Worm (Caenorhabditis elegans): Measurements from ENCODE around the gene K06H7.8.
A peak's percentile ranks its signal among the peaks of the same experiment; 100 is the strongest.

Gene K06H7.8

ce11 chrIII:8130177-8130902 is 32.3 kb upstream of the K06H7.8 start, which contains the start of the genes rpl-21 and C14B9.10 (continued):
- TF ChIP-seq ceh-82 (tag; optimal IDR thresholded peaks at IDR 0.05) (peak; percentile 73 to 88 (median 77)), mab-9 (GFP tag; IDR thresholded peaks at IDR 0.05) (no peak), elt-2 (tag; optimal IDR thresholded peaks at IDR 0.05) (peak; percentile 5), nhr-11 (tag; optimal IDR thresholded peaks at IDR 0.05) (peak; percentile 75), lin-14 (GFP tag; optimal IDR thresholded peaks at IDR 0.05) (peak; percentile 77), aha-1 (tag; optimal IDR thresholded peaks at IDR 0.05) (no peak), efl-1 (optimal IDR thresholded peaks at IDR 0.05) (peak; percentile 87 to 91), efl-1 (GFP tag; optimal IDR thresholded peaks at IDR 0.05 in 1 of 2) (peak; percentile 77 to 97), hlh-4 (tag; optimal IDR thresholded peaks at IDR 0.05) (no peak), nhr-19 (GFP tag; conservative IDR thresholded peaks at IDR 0.05) (peak; percentile 85), unc-98 (GFP tag; IDR thresholded peaks at IDR 0.05) (no peak), lsy-2 (tag; optimal IDR thresholded peaks at IDR 0.05) (peak; percentile 99), ztf-4 (tag; optimal IDR thresholded peaks at IDR 0.05) (peak; percentile 68), xbp-1 (tag; optimal IDR thresholded peaks at IDR 0.05) (peak; percentile 81), ceh-63 (GFP tag; optimal IDR thresholded peaks at IDR 0.05) (no peak), sptf-1 (tag; optimal IDR thresholded peaks at IDR 0.05) (no peak), pqm-1 (tag; optimal IDR thresholded peaks at IDR 0.05) (no peak), unc-30 (tag; optimal IDR thresholded peaks at IDR 0.05) (no peak), ceh-88 (GFP tag; IDR thresholded peaks at IDR 0.05) (peak; percentile 47; the same call in 1 of the 2 replicates), vab-15 (tag; optimal IDR thresholded peaks at IDR 0.05) (no peak), nhr-237 (tag; optimal IDR thresholded peaks at IDR 0.05) (peak; percentile 57), nhr-28 (tag; optimal IDR thresholded peaks at IDR 0.05) (no peak), mdl-1 (tag; optimal IDR thresholded peaks at IDR 0.05) (peak in 1 of 2 experiments; percentile 77), C34B4.2 (tag; optimal IDR thresholded peaks at IDR 0.05) (no peak), nhr-90 (tag; optimal IDR thresholded peaks at IDR 0.05; ENCODE audit: poor library complexity) (peak; percentile 82), F16B12.6 (tag; optimal IDR thresholded peaks at IDR 0.05) (peak; percentile 53), pag-3 (tag; optimal IDR thresholded peaks at IDR 0.05; ENCODE audit: borderline replicate concordance, insufficient read depth) (no peak), lin-13 (GFP tag; optimal IDR thresholded peaks at IDR 0.05) (peak; percentile 73), nhr-71 (tag; optimal IDR thresholded peaks at IDR 0.05) (peak; percentile 92), ama-1 (optimal IDR thresholded peaks at IDR 0.05) (no peak), hpl-2 (GFP tag; optimal IDR thresholded peaks at IDR 0.05) (peak; percentile 9), mef-2 (tag; optimal IDR thresholded peaks at IDR 0.05) (no peak), sox-4 (tag; optimal IDR thresholded peaks at IDR 0.05) (peak; percentile 33), lir-3 (tag; optimal IDR thresholded peaks at IDR 0.05; ENCODE audit: poor library complexity) (peak; percentile 48), lin-39 (tag; optimal IDR thresholded peaks at IDR 0.05) (peak; percentile 69), C16A3.4 (tag; optimal IDR thresholded peaks at IDR 0.05) (peak; percentile 90), nhr-20 (tag; optimal IDR thresholded peaks at IDR 0.05) (peak; percentile 85), lin-35 (GFP tag; optimal IDR thresholded peaks at IDR 0.05) (peak; percentile 84 to 89), dsc-1 (tag; optimal IDR thresholded peaks at IDR 0.05) (peak; percentile 73), skn-1 (tag; optimal IDR thresholded peaks at IDR 0.05) (peak; percentile 85), egl-27 (tag; optimal IDR thresholded peaks at IDR 0.05) (no peak), rnt-1 (tag; optimal IDR thresholded peaks at IDR 0.05) (peak; percentile 86), snu-23 (GFP tag; optimal IDR thresholded peaks at IDR 0.05) (peak; percentile 93), sup-37 (GFP tag; optimal IDR thresholded peaks at IDR 0.05) (no peak), unc-86 (tag; optimal IDR thresholded peaks at IDR 0.05) (peak; percentile 74), elt-3 (tag; optimal IDR thresholded peaks at IDR 0.05) (peak in 2 of 6 experiments; percentile 41 to 73), ceh-8 (GFP tag; optimal IDR thresholded peaks at IDR 0.05) (no peak), C04F5.9 (tag; optimal IDR thresholded peaks at IDR 0.05) (peak; percentile 50)
